Worm (Caenorhabditis elegans) whole organism, L3 larva: ENCODE measurements around the gene tag-280.
"Not testable (repeated sequence)": the region's sequence is repeated elsewhere in the genome, so short reads cannot be mapped to it uniquely, and the experiment has no call there.

Experiments
- ceh-82 ChIP-seq: fragments of 150-350 bp; optimal IDR thresholded peaks from 2 replicates; lab custom pipeline; 2014; ENCODE audit warnings: missing biosample characterization, missing genetic modification characterization
- ceh-9 ChIP-seq: sonication (generic microtip); optimal IDR thresholded peaks from 2 replicates; lab custom pipeline; 2018; ENCODE audit warnings: missing biosample characterization, missing genetic modification characterization
- daf-12 ChIP-seq: fragments of 150-350 bp; optimal IDR thresholded peaks from 2 replicates; lab custom pipeline; 2014; ENCODE audit warnings: missing biosample characterization, missing genetic modification reagents, missing genetic modification characterization
- egl-27 ChIP-seq: sonication (generic microtip); optimal IDR thresholded peaks from 4 replicates; lab custom pipeline; 2017; ENCODE audit warnings: missing biosample characterization, missing genetic modification reagents, missing genetic modification characterization
- elt-3 ChIP-seq, 3 experiments: fragments of 150-350 bp in 1 of 3; sonication (generic microtip) in 2 of 3; optimal IDR thresholded peaks; 2 replicates in 2 of 3; 4 replicates in 1 of 3; lab custom pipeline; 2014 to 2017; ENCODE audit warnings: missing biosample characterization in 3 of 3, missing genetic modification characterization in 3 of 3
- eor-1 ChIP-seq, 2 experiments: fragments of 150-350 bp; optimal IDR thresholded peaks; 2 replicates each; lab custom pipeline; 2014 to 2018; ENCODE audit warnings: missing biosample characterization in 2 of 2, missing genetic modification characterization in 2 of 2
- fkh-10 ChIP-seq: sonication (generic microtip); optimal IDR thresholded peaks from 2 replicates; lab custom pipeline; 2017; ENCODE audit warnings: missing biosample characterization, missing genetic modification reagents, missing genetic modification characterization
- fkh-2 ChIP-seq: fragments of 150-350 bp; optimal IDR thresholded peaks from 2 replicates; lab custom pipeline; 2014; ENCODE audit warnings: missing biosample characterization, missing genetic modification reagents, missing genetic modification characterization
- fos-1 ChIP-seq: fragments of 150-350 bp; optimal IDR thresholded peaks from 2 replicates; lab custom pipeline; 2014; ENCODE audit warnings: missing biosample characterization, missing genetic modification characterization
- hmg-11 ChIP-seq: sonication (generic microtip); optimal IDR thresholded peaks from 2 replicates; lab custom pipeline; 2016; ENCODE audit warnings: missing genetic modification characterization, missing compliant biosample characterization
- jun-1 ChIP-seq: fragments of 150-350 bp; optimal IDR thresholded peaks from 2 replicates; lab custom pipeline; 2014; ENCODE audit warnings: missing biosample characterization, missing genetic modification reagents, missing genetic modification characterization
- lin-15B ChIP-seq: fragments of 150-350 bp; optimal IDR thresholded peaks from 2 replicates; lab custom pipeline; 2014; ENCODE audit warnings: missing biosample characterization, missing genetic modification characterization
- lin-39 ChIP-seq: fragments of 150-350 bp; optimal IDR thresholded peaks from 2 replicates; lab custom pipeline; 2018; ENCODE audit warnings: missing biosample characterization, missing genetic modification reagents, missing genetic modification characterization
- mdl-1 ChIP-seq: fragments of 150-350 bp; optimal IDR thresholded peaks from 2 replicates; lab custom pipeline; 2014; ENCODE audit warnings: missing biosample characterization, missing genetic modification characterization
- mml-1 ChIP-seq: fragments of 150-350 bp; sonication (generic microtip); optimal IDR thresholded peaks from 3 replicates; lab custom pipeline; 2014; ENCODE audit warnings: missing biosample characterization, missing genetic modification characterization
- nfya-1 ChIP-seq: sonication (generic microtip); optimal IDR thresholded peaks from 2 replicates; lab custom pipeline; 2017; ENCODE audit warnings: missing genetic modification characterization, mild to moderate bottlenecking, missing compliant biosample characterization, antibody characterized with exemption, moderate library complexity; ENCODE audit not compliant: insufficient read depth
- nhr-11 ChIP-seq: fragments of 150-350 bp; optimal IDR thresholded peaks from 2 replicates; lab custom pipeline; 2014; ENCODE audit warnings: missing biosample characterization, missing genetic modification characterization
- nhr-12 ChIP-seq: fragments of 150-350 bp; optimal IDR thresholded peaks from 2 replicates; lab custom pipeline; 2014; ENCODE audit warnings: missing biosample characterization, missing genetic modification characterization
- nhr-23 ChIP-seq: fragments of 150-350 bp; optimal IDR thresholded peaks from 2 replicates; lab custom pipeline; 2014; ENCODE audit warnings: missing biosample characterization, missing genetic modification reagents, missing genetic modification characterization
- nhr-237 ChIP-seq: fragments of 150-350 bp; optimal IDR thresholded peaks from 2 replicates; lab custom pipeline; 2014; ENCODE audit warnings: missing biosample characterization, missing genetic modification characterization
- nhr-25 ChIP-seq: sonication (generic microtip); optimal IDR thresholded peaks from 2 replicates; lab custom pipeline; 2017; ENCODE audit warnings: missing biosample characterization, missing genetic modification characterization
- nhr-28 ChIP-seq: fragments of 150-350 bp; optimal IDR thresholded peaks from 2 replicates; lab custom pipeline; 2014; ENCODE audit warnings: missing biosample characterization, missing genetic modification characterization
- nhr-76 ChIP-seq: fragments of 150-350 bp; sonication (generic microtip); optimal IDR thresholded peaks from 5 replicates; lab custom pipeline; 2014; ENCODE audit warnings: missing biosample characterization, missing genetic modification characterization
- nhr-77 ChIP-seq: fragments of 150-350 bp; optimal IDR thresholded peaks from 2 replicates; lab custom pipeline; 2014; ENCODE audit warnings: missing biosample characterization, missing genetic modification characterization
- pha-4 ChIP-seq: fragments of 150-350 bp; optimal IDR thresholded peaks from 2 replicates; lab custom pipeline; 2014; ENCODE audit warnings: missing biosample characterization, missing genetic modification reagents, missing genetic modification characterization
- pqm-1 ChIP-seq: fragments of 150-350 bp; optimal IDR thresholded peaks from 2 replicates; lab custom pipeline; 2017; ENCODE audit warnings: missing biosample characterization, missing genetic modification characterization, inconsistent platforms
- sea-2 ChIP-seq: fragments of 150-350 bp; sonication (generic microtip); optimal IDR thresholded peaks from 4 replicates; lab custom pipeline; 2014; ENCODE audit warnings: missing biosample characterization, missing genetic modification reagents, missing genetic modification characterization
- skn-1 ChIP-seq: fragments of 150-350 bp; optimal IDR thresholded peaks from 2 replicates; lab custom pipeline; 2014; ENCODE audit warnings: missing biosample characterization, missing genetic modification characterization
- snpc-4 ChIP-seq: fragments of 150-350 bp; optimal IDR thresholded peaks from 2 replicates; lab custom pipeline; 2014; ENCODE audit warnings: missing biosample characterization, missing genetic modification characterization
- tbx-2 ChIP-seq: sonication (generic microtip); optimal IDR thresholded peaks from 2 replicates; lab custom pipeline; 2016; ENCODE audit warnings: mild to moderate bottlenecking, missing genetic modification characterization, missing compliant biosample characterization
- unc-39 ChIP-seq: sonication (generic microtip); optimal IDR thresholded peaks from 4 replicates; lab custom pipeline; 2017; ENCODE audit warnings: missing biosample characterization, missing genetic modification characterization
- unc-62 ChIP-seq: fragments of 150-350 bp; sonication (generic microtip); optimal IDR thresholded peaks from 4 replicates; lab custom pipeline; 2014; ENCODE audit warnings: missing biosample characterization, missing genetic modification reagents, missing genetic modification characterization
- zag-1 ChIP-seq: fragments of 150-350 bp; optimal IDR thresholded peaks from 2 replicates; lab custom pipeline; 2014; ENCODE audit warnings: missing biosample characterization, missing genetic modification characterization
- ztf-4 ChIP-seq: fragments of 150-350 bp; optimal IDR thresholded peaks from 2 replicates; lab custom pipeline; 2014; ENCODE audit warnings: missing biosample characterization, missing genetic modification characterization

The tag-280 gene

DNA sequence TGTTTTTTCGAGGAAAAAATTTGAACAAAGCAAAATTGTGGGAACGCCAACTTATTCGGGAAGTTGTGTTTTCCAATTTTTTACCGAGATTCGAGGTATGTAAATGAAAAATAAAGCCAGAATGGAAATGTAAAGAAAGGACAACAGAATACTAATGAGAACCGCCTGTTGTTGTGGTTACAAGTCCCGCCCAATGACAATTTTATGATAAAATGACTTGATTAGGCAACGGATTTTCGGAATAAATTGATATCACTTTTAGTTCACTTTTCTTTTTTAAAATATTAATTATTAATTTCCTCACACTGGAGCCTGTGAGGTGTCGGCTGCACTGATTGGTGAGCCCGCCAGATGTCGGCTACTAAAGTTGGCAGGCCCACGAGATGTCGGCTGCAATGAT is 28.1 kb upstream of the tag-280 start, which contains the start of gene dct-12:
Gene dct-12, minus strand, starts transcription at position 101 of the 400 bp plus-strand sequence.
- TF ChIP-seq egl-27 (tag; lab: Kevin White, UChicago) = no peak
- TF ChIP-seq nhr-76 = no peak
- no peak for TF ChIP-seq nhr-25
- TF ChIP-seq daf-12 = no peak
- TF ChIP-seq, all 47 proteins: peak for 0

DNA sequence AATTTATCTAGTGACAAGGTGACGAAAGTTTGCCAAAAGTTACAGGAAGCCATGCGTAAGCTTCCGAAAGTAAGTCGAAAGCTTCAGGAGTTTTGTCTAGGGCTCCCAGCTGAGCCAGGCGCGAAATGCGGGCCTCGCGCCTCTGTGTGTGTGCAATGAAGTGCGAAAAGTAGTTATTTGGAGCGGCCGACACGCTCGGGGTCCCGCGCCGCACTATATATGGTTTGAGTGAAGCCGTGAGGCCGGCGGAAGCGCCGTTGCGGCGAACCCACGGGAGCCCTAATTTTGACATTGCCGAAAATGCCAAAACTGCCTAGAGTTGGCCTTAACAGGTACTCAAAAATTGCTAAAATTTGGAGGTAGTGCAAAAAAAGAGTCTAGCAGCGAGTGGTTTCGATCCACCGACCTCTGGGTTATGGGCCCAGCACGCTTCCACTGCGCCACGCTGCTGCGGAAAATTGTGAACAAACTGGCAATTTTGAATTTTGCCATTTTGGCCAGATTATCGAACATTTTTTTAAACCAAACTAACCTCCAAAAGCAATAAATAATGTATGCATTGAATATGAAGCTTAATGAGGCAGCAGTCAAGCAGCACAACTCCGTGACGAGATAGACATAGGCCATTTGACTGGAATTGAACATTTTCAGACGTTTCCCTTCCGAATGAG is 25.1 kb upstream of the tag-280 start:
- TF ChIP-seq tbx-2 (tag; lab: Kevin White, UChicago) (no peak), lin-39 (tag; lab: Kevin White, UChicago) (no peak), fkh-10 (GFP tag; lab: Kevin White, UChicago) (no peak), eor-1 (tag; optimal IDR thresholded peaks at IDR 0.05; lab: Kevin White, UChicago) (no peak), jun-1 (no peak), ceh-9 (tag; lab: Kevin White, UChicago) (no peak), lin-15B (tag; lab: Kevin White, UChicago) (no peak), daf-12 (no peak), mml-1 (no peak), nfya-1 (tag; lab: Kevin White, UChicago) (no peak), nhr-23 (no peak), ceh-82 (tag; lab: Kevin White, UChicago) (no peak), zag-1 (tag; lab: Kevin White, UChicago) (no peak), nhr-11 (tag; lab: Kevin White, UChicago) (no peak), elt-3 (tag; optimal IDR thresholded peaks at IDR 0.05; lab: Kevin White, UChicago) (no peak), sea-2 (GFP tag; lab: Kevin White, UChicago) (no peak)

- TF ChIP-seq egl-27 (tag; lab: Kevin White, UChicago) = no peak
- TF ChIP-seq, all 47 proteins: peak for 0
Measured at ce11 chrII:12436717-12437116, 23.7 kb upstream of the tag-280 start.

ce11 chrII:12438441-12438840 is 22.0 kb upstream of the tag-280 start, which contains the start of gene Y57A10C.9:
Gene Y57A10C.9 (minus strand): TSS chrII:12438541.
- no peak for TF ChIP-seq zag-1 (tag; lab: Kevin White, UChicago)
- no peak for TF ChIP-seq fkh-2 (tag; lab: Kevin White, UChicago)
- TF ChIP-seq nhr-12 (tag; lab: Kevin White, UChicago) = no peak
- no peak for TF ChIP-seq nhr-23
- TF ChIP-seq unc-62 (GFP tag; lab: Kevin White, UChicago) = no peak
- TF ChIP-seq elt-3 (tag; optimal IDR thresholded peaks at IDR 0.05; lab: Kevin White, UChicago) = no peak
- no peak for TF ChIP-seq mdl-1 (tag; lab: Kevin White, UChicago)
- TF ChIP-seq daf-12 = no peak
- no peak for TF ChIP-seq ceh-9 (tag; lab: Kevin White, UChicago)
- no peak for TF ChIP-seq ztf-4 (tag; lab: Kevin White, UChicago)
- no peak for TF ChIP-seq pha-4

DNA sequence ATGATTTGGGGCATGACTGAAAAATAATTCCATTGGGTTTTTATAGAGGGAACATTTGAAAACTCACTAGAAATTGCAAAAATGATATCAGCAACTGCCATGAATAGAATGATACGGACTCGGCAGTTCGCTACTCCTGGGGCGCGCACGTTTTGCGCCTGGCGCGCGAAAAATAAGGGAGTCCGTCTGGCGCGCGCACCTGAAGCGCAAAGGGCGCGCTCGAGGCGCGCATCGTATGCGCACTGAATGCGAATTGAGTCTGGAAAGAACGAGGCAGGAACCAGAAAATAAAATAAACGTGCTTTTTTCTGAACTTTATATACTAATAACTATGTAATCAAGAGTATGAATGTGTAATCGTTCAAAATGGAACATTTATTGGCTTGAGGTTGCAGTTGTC is 19.3 kb upstream of the tag-280 start, which contains the start of gene Y57A10C.10:
Gene Y57A10C.10, minus strand, starts transcription at position 101 of the 400 bp plus-strand sequence.
- TF ChIP-seq unc-39; nhr-28 (tag; lab: Kevin White, UChicago); sea-2 (GFP tag; lab: Kevin White, UChicago): not testable (repeated sequence)

ce11 chrII:12444679-12445376 is 15.6 kb upstream of the tag-280 start, which contains the start of the genes W05H5.1 and pitr-6:
Gene W05H5.1 (minus strand): TSS chrII:12444779.
Gene pitr-6 (plus strand): TSS chrII:12445326.
- TF ChIP-seq skn-1 (no peak), ceh-9 (tag; lab: Kevin White, UChicago) (no peak), unc-62 (GFP tag; lab: Kevin White, UChicago) (no peak), nhr-77 (tag; lab: Kevin White, UChicago) (no peak), pqm-1 (tag; lab: Kevin White, UChicago) (no peak), snpc-4 (no peak), ceh-82 (tag; lab: Kevin White, UChicago) (no peak), elt-3 (tag; optimal IDR thresholded peaks at IDR 0.05; lab: Kevin White, UChicago) (no peak), nhr-25 (no peak), nhr-12 (tag; lab: Kevin White, UChicago) (no peak), nfya-1 (tag; lab: Kevin White, UChicago) (no peak), lin-15B (tag; lab: Kevin White, UChicago) (no peak), fkh-2 (tag; lab: Kevin White, UChicago) (no peak), fos-1 (tag; lab: Kevin White, UChicago) (no peak), sea-2 (GFP tag; lab: Kevin White, UChicago) (no peak), hmg-11 (tag; lab: Kevin White, UChicago) (no peak), mml-1 (no peak), jun-1 (no peak), nhr-237 (tag; lab: Kevin White, UChicago) (no peak), ztf-4 (tag; lab: Kevin White, UChicago) (no peak)
